Fruit fly (Drosophila melanogaster) whole organism, prepupa: ENCODE results near the gene Obp93a.
A peak's percentile ranks its signal among the peaks of the same experiment; 100 is the strongest.

Experiments used
- Blimp-1 ChIP-seq: fragments of 200-800 bp; sonication (Bioruptor generic); optimal IDR thresholded peaks from 3 replicates; lab custom pipeline; 2017; ENCODE audit warnings: missing biosample characterization, missing genetic modification characterization, mild to moderate bottlenecking, moderate library complexity, missing genetic modification reagents
- CG10631 ChIP-seq: fragments of 200-800 bp; sonication (Bioruptor generic); optimal IDR thresholded peaks from 2 replicates; lab custom pipeline; 2016; ENCODE audit warnings: missing biosample characterization, missing genetic modification characterization
- CG10669 ChIP-seq: fragments of 200-800 bp; sonication (Bioruptor generic); optimal IDR thresholded peaks from 3 replicates; lab custom pipeline; 2018; ENCODE audit warnings: missing biosample characterization, mild to moderate bottlenecking, missing genetic modification characterization, moderate library complexity
- CG11294 ChIP-seq: fragments of 200-800 bp; sonication (Bioruptor generic); IDR thresholded peaks from 2 replicates; pipeline ENCODE4 v1.3.6; 2022; ENCODE audit warnings: missing biosample characterization, missing genetic modification characterization
- CG11762 ChIP-seq: fragments of 200-800 bp; sonication (Bioruptor generic); optimal IDR thresholded peaks from 3 replicates; lab custom pipeline; 2016; ENCODE audit warnings: missing biosample characterization, missing genetic modification characterization; ENCODE audit not compliant: insufficient read depth
- CG11902 ChIP-seq: fragments of 200-800 bp; sonication (Bioruptor generic); optimal IDR thresholded peaks from 3 replicates; lab custom pipeline; 2016; ENCODE audit warnings: missing biosample characterization, missing genetic modification characterization
- CG15336 ChIP-seq: fragments of 200-800 bp; sonication (Bioruptor generic); IDR thresholded peaks from 2 replicates; pipeline ENCODE4 v1.3.6; 2022; ENCODE audit warnings: missing biosample characterization, missing genetic modification characterization
- CG16779 ChIP-seq: fragments of 200-800 bp; sonication (Bioruptor generic); optimal IDR thresholded peaks from 3 replicates; lab custom pipeline; 2017; ENCODE audit warnings: missing biosample characterization, mild to moderate bottlenecking, missing genetic modification characterization
- CG3032 ChIP-seq: fragments of 200-800 bp; optimal IDR thresholded peaks from 2 replicates; lab custom pipeline; 2019; ENCODE audit warnings: missing biosample characterization, mild to moderate bottlenecking, missing genetic modification characterization, moderate library complexity
- CG31627 ChIP-seq: fragments of 200-800 bp; sonication (Bioruptor generic); optimal IDR thresholded peaks from 3 replicates; lab custom pipeline; 2016; ENCODE audit warnings: missing biosample characterization, missing genetic modification characterization
- CG32006 ChIP-seq: fragments of 200-800 bp; sonication (Bioruptor generic); optimal IDR thresholded peaks from 3 replicates; lab custom pipeline; 2017; ENCODE audit warnings: missing biosample characterization, mild to moderate bottlenecking, missing genetic modification characterization
- CG34406 ChIP-seq: fragments of 200-800 bp; sonication (Bioruptor generic); optimal IDR thresholded peaks from 3 replicates; lab custom pipeline; 2016; ENCODE audit warnings: missing biosample characterization, missing genetic modification characterization
- CG3919 ChIP-seq: fragments of 200-800 bp; sonication (Bioruptor generic); optimal IDR thresholded peaks from 3 replicates; lab custom pipeline; 2016; ENCODE audit warnings: missing biosample characterization, missing genetic modification characterization
- CG4318 ChIP-seq: fragments of 200-800 bp; sonication (Bioruptor generic); optimal IDR thresholded peaks from 3 replicates; lab custom pipeline; 2017; ENCODE audit warnings: missing biosample characterization, mild to moderate bottlenecking, missing genetic modification characterization
- CG6276 ChIP-seq: fragments of 200-800 bp; sonication (Bioruptor generic); optimal IDR thresholded peaks from 2 replicates; lab custom pipeline; 2017; ENCODE audit warnings: missing biosample characterization, mild to moderate bottlenecking, missing genetic modification characterization
- CG6792 ChIP-seq: fragments of 200-800 bp; sonication (Bioruptor generic); optimal IDR thresholded peaks from 3 replicates; lab custom pipeline; 2016; ENCODE audit warnings: missing biosample characterization, missing genetic modification characterization
- CG6808 ChIP-seq: fragments of 200-800 bp; sonication (Bioruptor generic); optimal IDR thresholded peaks from 3 replicates; lab custom pipeline; 2017; ENCODE audit warnings: missing biosample characterization, missing genetic modification characterization, mild to moderate bottlenecking, moderate library complexity, missing genetic modification reagents
- CG6854 ChIP-seq: fragments of 200-800 bp; sonication (Bioruptor generic); optimal IDR thresholded peaks from 2 replicates; lab custom pipeline; 2017; ENCODE audit warnings: missing biosample characterization, mild to moderate bottlenecking, missing genetic modification characterization
- CG7368 ChIP-seq: fragments of 200-800 bp; sonication (Bioruptor generic); optimal IDR thresholded peaks from 3 replicates; lab custom pipeline; 2016; ENCODE audit warnings: missing biosample characterization, missing genetic modification characterization
- CG8119 ChIP-seq: fragments of 200-800 bp; sonication (Bioruptor generic); IDR thresholded peaks from 3 replicates; pipeline ENCODE4 v1.3.6; 2022; ENCODE audit warnings: missing biosample characterization, missing genetic modification characterization
- CG8319 ChIP-seq: fragments of 200-800 bp; sonication (Bioruptor generic); optimal IDR thresholded peaks from 3 replicates; lab custom pipeline; 2016; ENCODE audit warnings: missing biosample characterization, missing genetic modification characterization
- CG8632 ChIP-seq: fragments of 200-800 bp; sonication (Bioruptor generic); optimal IDR thresholded peaks from 3 replicates; lab custom pipeline; 2016; ENCODE audit warnings: missing biosample characterization, missing genetic modification characterization
- CG9139 ChIP-seq: fragments of 200-800 bp; sonication (Bioruptor generic); optimal IDR thresholded peaks from 3 replicates; lab custom pipeline; 2017; ENCODE audit warnings: missing biosample characterization, mild to moderate bottlenecking, missing genetic modification characterization
- Eip75B ChIP-seq: fragments of 200-800 bp; sonication (Bioruptor generic); optimal IDR thresholded peaks from 3 replicates; lab custom pipeline; 2016; ENCODE audit warnings: missing biosample characterization, missing genetic modification characterization
- Eip78C ChIP-seq: fragments of 200-800 bp; sonication (Bioruptor generic); peaks from one replicate; lab custom pipeline; 2016; ENCODE audit warnings: missing biosample characterization, missing genetic modification characterization
- Eip93F ChIP-seq: fragments of 200-800 bp; sonication (Bioruptor generic); optimal IDR thresholded peaks from 2 replicates; lab custom pipeline; 2016; ENCODE audit warnings: missing biosample characterization, mild to moderate bottlenecking, missing genetic modification characterization
- Ets96B ChIP-seq: fragments of 200-800 bp; optimal IDR thresholded peaks from 2 replicates; lab custom pipeline; 2019; ENCODE audit warnings: missing biosample characterization, mild to moderate bottlenecking, missing genetic modification characterization, moderate library complexity
- Gug ChIP-seq: fragments of 200-800 bp; sonication (Bioruptor generic); IDR thresholded peaks from 2 replicates; pipeline ENCODE4 v1.3.6; 2022; ENCODE audit warnings: missing biosample characterization, missing genetic modification characterization
- Hr39 ChIP-seq: fragments of 200-800 bp; sonication (Bioruptor generic); optimal IDR thresholded peaks from 2 replicates; lab custom pipeline; 2016; ENCODE audit warnings: missing biosample characterization, missing genetic modification characterization
- Lpt ChIP-seq: fragments of 200-800 bp; sonication (Bioruptor generic); optimal IDR thresholded peaks from 3 replicates; lab custom pipeline; 2016; ENCODE audit warnings: missing biosample characterization, missing genetic modification characterization
- Met ChIP-seq: fragments of 200-800 bp; sonication (Bioruptor generic); optimal IDR thresholded peaks from 3 replicates; lab custom pipeline; 2016; ENCODE audit warnings: missing biosample characterization, missing genetic modification characterization
- OdsH ChIP-seq: fragments of 200-800 bp; sonication (Bioruptor generic); optimal IDR thresholded peaks from 3 replicates; lab custom pipeline; 2016; ENCODE audit warnings: missing biosample characterization, missing genetic modification characterization
- Sox102F ChIP-seq: fragments of 200-800 bp; sonication (Bioruptor generic); optimal IDR thresholded peaks from 2 replicates; lab custom pipeline; 2016; ENCODE audit warnings: missing biosample characterization, mild to moderate bottlenecking, missing genetic modification characterization
- Sox14 ChIP-seq: fragments of 200-800 bp; sonication (Bioruptor generic); optimal IDR thresholded peaks from 3 replicates; lab custom pipeline; 2016; ENCODE audit warnings: missing biosample characterization, missing genetic modification characterization
- achi ChIP-seq: fragments of 200-800 bp; sonication (Bioruptor generic); optimal IDR thresholded peaks from 3 replicates; lab custom pipeline; 2016; ENCODE audit warnings: missing biosample characterization, missing genetic modification characterization
- acj6 ChIP-seq: fragments of 200-800 bp; sonication (Bioruptor generic); optimal IDR thresholded peaks from 3 replicates; lab custom pipeline; 2016; ENCODE audit warnings: missing biosample characterization, missing genetic modification characterization
- cyc ChIP-seq: fragments of 200-800 bp; sonication (Bioruptor generic); optimal IDR thresholded peaks from 3 replicates; lab custom pipeline; 2016; ENCODE audit warnings: missing biosample characterization, missing genetic modification characterization
- dac ChIP-seq: fragments of 200-800 bp; sonication (Bioruptor generic); optimal IDR thresholded peaks from 2 replicates; lab custom pipeline; 2017; ENCODE audit warnings: missing biosample characterization, mild to moderate bottlenecking, missing genetic modification characterization
- dsx ChIP-seq: fragments of 200-800 bp; optimal IDR thresholded peaks from 3 replicates; lab custom pipeline; 2019; ENCODE audit warnings: missing biosample characterization, mild to moderate bottlenecking, missing genetic modification characterization, moderate library complexity; ENCODE audit not compliant: poor library complexity, severe bottlenecking
- esn ChIP-seq: fragments of 200-800 bp; sonication (Bioruptor generic); optimal IDR thresholded peaks from 2 replicates; lab custom pipeline; 2016; ENCODE audit warnings: missing biosample characterization, mild to moderate bottlenecking, missing genetic modification characterization, moderate library complexity
- fkh ChIP-seq: fragments of 200-800 bp; sonication (Bioruptor generic); optimal IDR thresholded peaks from 3 replicates; lab custom pipeline; 2017; ENCODE audit warnings: missing biosample characterization, mild to moderate bottlenecking, missing genetic modification characterization, moderate library complexity
- net ChIP-seq: fragments of 200-800 bp; sonication (Bioruptor generic); optimal IDR thresholded peaks from 3 replicates; lab custom pipeline; 2016; ENCODE audit warnings: missing biosample characterization, missing genetic modification characterization
- pdm3 ChIP-seq: fragments of 200-800 bp; sonication (Bioruptor generic); optimal IDR thresholded peaks from 3 replicates; lab custom pipeline; 2016; ENCODE audit warnings: missing biosample characterization, missing genetic modification characterization
- spab ChIP-seq: fragments of 200-800 bp; sonication (Bioruptor generic); optimal IDR thresholded peaks from 2 replicates; lab custom pipeline; 2017; ENCODE audit warnings: missing biosample characterization, mild to moderate bottlenecking, missing genetic modification characterization, missing genetic modification reagents
- ss ChIP-seq, 2 experiments: fragments of 200-800 bp; sonication (Bioruptor generic); optimal IDR thresholded peaks; 2 replicates in 1 of 2; 3 replicates in 1 of 2; lab custom pipeline; 2017 to 2018; ENCODE audit warnings: mild to moderate bottlenecking in 2 of 2, missing biosample characterization in 2 of 2, missing genetic modification characterization in 2 of 2, moderate library complexity in 1 of 2
- svp ChIP-seq: fragments of 200-800 bp; sonication (Bioruptor generic); peaks from one replicate; lab custom pipeline; 2016; ENCODE audit warnings: missing biosample characterization, missing genetic modification characterization
- topi ChIP-seq: fragments of 200-800 bp; sonication (Bioruptor generic); optimal IDR thresholded peaks from 3 replicates; lab custom pipeline; 2016; ENCODE audit warnings: missing biosample characterization, missing genetic modification characterization
- vri ChIP-seq: fragments of 200-800 bp; sonication (Bioruptor generic); optimal IDR thresholded peaks from 3 replicates; lab custom pipeline; 2016; ENCODE audit warnings: missing biosample characterization, mild to moderate bottlenecking, missing genetic modification characterization

The Obp93a gene

DNA sequence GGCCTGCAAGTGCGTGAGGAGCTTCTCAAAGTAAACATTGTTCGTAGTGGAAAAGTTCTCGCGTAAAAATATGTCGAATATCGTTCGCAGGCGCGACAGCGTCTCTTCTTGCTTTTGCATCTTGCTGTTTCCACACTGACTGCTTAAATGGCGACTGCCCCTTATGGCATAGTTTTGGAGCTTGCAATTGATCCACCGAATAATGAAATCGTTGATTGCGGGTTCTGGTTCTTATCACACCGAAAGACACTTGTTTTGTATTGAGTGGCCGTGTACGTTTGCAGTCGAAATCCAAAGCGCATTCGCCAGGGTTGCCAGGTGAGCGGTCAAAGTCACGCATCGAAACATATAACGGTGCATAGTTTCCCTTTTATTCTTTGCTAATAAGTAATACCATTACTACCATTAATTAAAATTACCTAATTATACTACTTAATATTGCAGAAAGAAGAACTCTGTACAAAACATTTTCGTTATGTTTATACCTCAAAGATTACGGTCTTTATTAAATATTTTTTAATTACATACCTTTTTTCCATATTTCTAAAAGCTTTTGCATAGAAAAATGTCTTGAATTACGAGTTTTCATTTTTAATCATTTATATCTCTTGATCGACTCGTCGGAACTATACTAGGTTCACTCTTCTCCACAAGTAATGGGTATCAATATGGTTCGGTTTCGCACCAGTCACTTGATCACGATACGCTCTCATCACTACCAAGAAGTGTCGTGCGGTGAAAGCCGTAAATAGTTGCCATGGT lies 27.9 kb downstream of the Obp93a start, which contains the start of the genes CG7044 and Tbc1d22 (continued):
- peak; percentile 89 for TF ChIP-seq svp
- no peak for TF ChIP-seq pdm3 (GFP tag; lab: Kevin White, UChicago)
- TF ChIP-seq CG8319 (GFP tag; lab: Kevin White, UChicago) = peak; percentile 37

dm6 chr3R:21097631-21098117 lies 31.8 kb downstream of the Obp93a start, which contains the start of gene RhoGAP93B:
RhoGAP93B (minus strand) TSS chr3R:21097827.
- TF ChIP-seq esn (GFP tag; lab: Kevin White, UChicago) (peak; percentile 90), pdm3 (GFP tag; lab: Kevin White, UChicago) (no peak), CG4318 (GFP tag; lab: Kevin White, UChicago) (no peak), dsx (GFP tag; lab: Kevin White, UChicago) (peak; percentile 69), CG6808 (GFP tag; lab: Kevin White, UChicago) (peak; percentile 78), cyc (peak; percentile 77), CG8632 (GFP tag; lab: Kevin White, UChicago) (peak; percentile 54), Eip78C (peak; percentile 88), CG3032 (tag; lab: Kevin White, UChicago) (peak; percentile 87), CG8119 (GFP tag; lab: Robert Waterston, UW) (peak; percentile 84), OdsH (GFP tag; lab: Kevin White, UChicago) (peak; percentile 72), CG16779 (tag; lab: Kevin White, UChicago) (peak; percentile 58), Eip75B (GFP tag; lab: Kevin White, UChicago) (no peak), Gug (GFP tag; lab: Robert Waterston, UW) (peak; percentile 85), net (GFP tag; lab: Kevin White, UChicago) (peak; percentile 37), CG11294 (GFP tag; lab: Robert Waterston, UW) (peak; percentile 58; the same call in 1 of the 2 replicates), CG10631 (GFP tag; lab: Kevin White, UChicago) (peak; percentile 86), CG11762 (GFP tag; lab: Kevin White, UChicago) (no peak), Met (GFP tag; lab: Kevin White, UChicago) (no peak), topi (GFP tag; lab: Kevin White, UChicago) (peak; percentile 89), CG6276 (GFP tag; lab: Kevin White, UChicago) (no peak), CG3919 (GFP tag; lab: Kevin White, UChicago) (peak; percentile 74), CG34406 (GFP tag; lab: Kevin White, UChicago) (no peak), Sox14 (GFP tag; lab: Kevin White, UChicago) (peak; percentile 88), CG31627 (GFP tag; lab: Kevin White, UChicago) (peak; percentile 82), CG6792 (GFP tag; lab: Kevin White, UChicago) (peak; percentile 50), Lpt (GFP tag; lab: Kevin White, UChicago) (no peak), CG7368 (GFP tag; lab: Kevin White, UChicago) (peak; percentile 71), CG8319 (GFP tag; lab: Kevin White, UChicago) (peak; percentile 53), ss (GFP tag; optimal IDR thresholded peaks at IDR 0.05; lab: Kevin White, UChicago) (peak in 1 of 2 experiments; percentile 71), achi (GFP tag; lab: Kevin White, UChicago) (no peak), acj6 (GFP tag; lab: Kevin White, UChicago) (peak; percentile 68), CG15336 (GFP tag; lab: Robert Waterston, UW) (peak; percentile 73), CG32006 (GFP tag; lab: Kevin White, UChicago) (peak; percentile 84), dac (GFP tag; lab: Kevin White, UChicago) (peak; percentile 62), fkh (peak; percentile 95), Ets96B (tag; lab: Kevin White, UChicago) (peak; percentile 82), Eip93F (GFP tag; lab: Kevin White, UChicago) (no peak), spab (no peak), Sox102F (GFP tag; lab: Kevin White, UChicago) (no peak), CG10669 (GFP tag; lab: Kevin White, UChicago) (peak; percentile 70), vri (no peak), Hr39 (GFP tag; lab: Kevin White, UChicago) (peak; percentile 82), CG11902 (GFP tag; lab: Kevin White, UChicago) (peak; percentile 66), Blimp-1 (GFP tag; lab: Kevin White, UChicago) (no peak), CG6854 (GFP tag; lab: Kevin White, UChicago) (peak; percentile 34), CG9139 (GFP tag; lab: Kevin White, UChicago) (no peak)
